Worm (Caenorhabditis elegans) whole organism, L4 larva: ENCODE data around the gene D1005.2.
A peak's percentile ranks its signal among the peaks of the same experiment; 100 is the strongest.

Source experiments
- D1046.2 ChIP-seq: fragments of 200-800 bp; sonication (Bioruptor generic); IDR thresholded peaks from 2 replicates; pipeline ENCODE4 v1.3.6; 2022; ENCODE audit warnings: missing genetic modification characterization, missing compliant biosample characterization
- F26F4.8 ChIP-seq: fragments of 200-800 bp; sonication (Bioruptor generic); conservative IDR thresholded peaks from 2 replicates; pipeline ENCODE4 v1.3.6; 2022; ENCODE audit warnings: missing genetic modification characterization, missing compliant biosample characterization
- R02D3.7 ChIP-seq: fragments of 150-350 bp; sonication (generic microtip); optimal IDR thresholded peaks from 3 replicates; lab custom pipeline; 2014; ENCODE audit warnings: missing biosample characterization, missing genetic modification characterization
- Y48G9A.11 ChIP-seq: fragments of 200-800 bp; sonication (Bioruptor generic); IDR thresholded peaks from 2 replicates; pipeline ENCODE4 v1.3.6; 2022; ENCODE audit warnings: missing genetic modification reagents, missing genetic modification characterization, missing compliant biosample characterization
- Y5F2A.4 ChIP-seq: fragments of 200-800 bp; sonication (Bioruptor generic); optimal IDR thresholded peaks from 2 replicates; lab custom pipeline; 2018; ENCODE audit warnings: mild to moderate bottlenecking, missing genetic modification characterization, missing compliant biosample characterization
- Y75B8A.6 ChIP-seq: fragments of 200-800 bp; sonication (Bioruptor generic); IDR thresholded peaks from 2 replicates; pipeline ENCODE4 v1.3.6; 2022; ENCODE audit warnings: missing genetic modification reagents, missing genetic modification characterization, missing compliant biosample characterization
- aha-1 ChIP-seq: fragments of 150-350 bp; peaks from one replicate; lab custom pipeline; 2014; ENCODE audit warnings: missing biosample characterization, missing genetic modification characterization
- aly-2 ChIP-seq: sonication (generic microtip); optimal IDR thresholded peaks from 2 replicates; lab custom pipeline; 2018; ENCODE audit warnings: missing biosample characterization, missing genetic modification characterization
- ama-1 ChIP-seq: fragments of 150-350 bp; optimal IDR thresholded peaks from 2 replicates; lab custom pipeline; 2014; ENCODE audit warnings: inconsistent platforms, mixed read lengths
- attf-4 ChIP-seq: sonication (generic microtip); optimal IDR thresholded peaks from 3 replicates; lab custom pipeline; 2017; ENCODE audit warnings: missing biosample characterization, missing genetic modification characterization
- ceh-44 ChIP-seq: fragments of 200-800 bp; sonication (Bioruptor generic); IDR thresholded peaks from 2 replicates; pipeline ENCODE4 v1.3.6; 2022; ENCODE audit warnings: missing genetic modification reagents, missing genetic modification characterization, missing compliant biosample characterization
- ceh-82 ChIP-seq: sonication (generic microtip); optimal IDR thresholded peaks from 2 replicates; lab custom pipeline; 2017; ENCODE audit warnings: missing biosample characterization, missing genetic modification characterization
- ces-1 ChIP-seq: fragments of 150-350 bp; sonication (generic microtip); optimal IDR thresholded peaks from 4 replicates; lab custom pipeline; 2014; ENCODE audit warnings: missing biosample characterization, missing genetic modification reagents, missing genetic modification characterization
- cey-2 ChIP-seq: sonication (generic microtip); optimal IDR thresholded peaks from 3 replicates; lab custom pipeline; 2017; ENCODE audit warnings: missing genetic modification characterization, mild to moderate bottlenecking, missing compliant biosample characterization, antibody characterized with exemption, borderline replicate concordance; ENCODE audit not compliant: insufficient read depth
- ctbp-1 ChIP-seq: fragments of 200-800 bp; sonication (Bioruptor generic); IDR thresholded peaks from 2 replicates; pipeline ENCODE4 v1.3.6; 2022; ENCODE audit warnings: missing genetic modification reagents, missing genetic modification characterization, missing compliant biosample characterization
- daf-16 ChIP-seq, 3 experiments: sonication (generic microtip); optimal IDR thresholded peaks; 2 replicates each; lab custom pipeline; 2016 to 2017; ENCODE audit warnings: missing genetic modification characterization in 3 of 3, missing genetic modification reagents in 3 of 3, mild to moderate bottlenecking in 2 of 3, missing compliant biosample characterization in 2 of 3, missing biosample characterization in 1 of 3, moderate library complexity in 1 of 3
- daf-19 ChIP-seq: fragments of 200-800 bp; sonication (Bioruptor generic); conservative IDR thresholded peaks from 2 replicates; pipeline ENCODE4 v1.3.6; 2022; ENCODE audit warnings: missing genetic modification characterization, missing compliant biosample characterization
- daf-8 ChIP-seq: fragments of 200-800 bp; sonication (Bioruptor generic); IDR thresholded peaks from 2 replicates; pipeline ENCODE4 v1.3.6; 2022; ENCODE audit warnings: missing genetic modification characterization, missing compliant biosample characterization
- dmd-6 ChIP-seq: fragments of 200-800 bp; sonication (Bioruptor generic); IDR thresholded peaks from 2 replicates; pipeline ENCODE4 v1.3.6; 2022; ENCODE audit warnings: missing genetic modification reagents, missing genetic modification characterization, missing compliant biosample characterization
- dmd-8 ChIP-seq: fragments of 200-800 bp; sonication (Bioruptor generic); IDR thresholded peaks from 2 replicates; pipeline ENCODE4 v1.3.6; 2022; ENCODE audit warnings: missing genetic modification characterization, missing compliant biosample characterization
- dpl-1 ChIP-seq: fragments of 150-350 bp; optimal IDR thresholded peaks from 2 replicates; lab custom pipeline; 2014; ENCODE audit warnings: missing biosample characterization, missing genetic modification reagents, missing genetic modification characterization
- duxl-1 ChIP-seq: sonication (generic microtip); optimal IDR thresholded peaks from 2 replicates; lab custom pipeline; 2016; ENCODE audit warnings: mild to moderate bottlenecking, missing genetic modification characterization, moderate library complexity, missing compliant biosample characterization; ENCODE audit not compliant: poor library complexity
- dve-1 ChIP-seq: sonication (generic microtip); optimal IDR thresholded peaks from 2 replicates; lab custom pipeline; 2017; ENCODE audit warnings: antibody characterized with exemption, mild to moderate bottlenecking, missing genetic modification characterization, missing compliant biosample characterization; ENCODE audit not compliant: insufficient read depth
- hlh-11 ChIP-seq: fragments of 200-800 bp; sonication (Bioruptor generic); optimal IDR thresholded peaks from 2 replicates; lab custom pipeline; 2018; ENCODE audit warnings: mild to moderate bottlenecking, missing genetic modification characterization, missing compliant biosample characterization
- hlh-30 ChIP-seq: sonication (generic microtip); optimal IDR thresholded peaks from 2 replicates; lab custom pipeline; 2017; ENCODE audit warnings: antibody characterized with exemption, mild to moderate bottlenecking, missing genetic modification characterization, missing compliant biosample characterization; ENCODE audit not compliant: insufficient read depth
- hmg-1.1 ChIP-seq: fragments of 200-800 bp; sonication (Bioruptor generic); IDR thresholded peaks from 2 replicates; pipeline ENCODE4 v1.3.6; 2022; ENCODE audit warnings: missing genetic modification reagents, missing genetic modification characterization, missing compliant biosample characterization
- jun-1 ChIP-seq: fragments of 150-350 bp; optimal IDR thresholded peaks from 2 replicates; lab custom pipeline; 2014; ENCODE audit warnings: missing biosample characterization, missing genetic modification reagents, missing genetic modification characterization
- lin-1 ChIP-seq: fragments of 200-800 bp; sonication (Bioruptor generic); IDR thresholded peaks from 2 replicates; pipeline ENCODE4 v1.3.6; 2022; ENCODE audit warnings: missing genetic modification reagents, missing genetic modification characterization, missing compliant biosample characterization
- lin-13 ChIP-seq: fragments of 150-350 bp; optimal IDR thresholded peaks from 2 replicates; lab custom pipeline; 2014; ENCODE audit warnings: missing biosample characterization, missing genetic modification reagents, missing genetic modification characterization
- lin-15B ChIP-seq: fragments of 150-350 bp; sonication (generic microtip); optimal IDR thresholded peaks from 3 replicates; lab custom pipeline; 2014; ENCODE audit warnings: missing biosample characterization, missing genetic modification characterization
- lsy-2 ChIP-seq, 2 experiments: fragments of 150-350 bp in 1 of 2; sonication (generic microtip) in 1 of 2; optimal IDR thresholded peaks; 2 replicates each; lab custom pipeline; 2014 to 2017; ENCODE audit warnings: missing biosample characterization in 2 of 2, missing genetic modification characterization in 2 of 2
- madf-5 ChIP-seq, 2 experiments: fragments of 200-800 bp; sonication (Bioruptor generic); IDR thresholded peaks; 2 replicates each; pipeline ENCODE4 v1.3.6; 2022; ENCODE audit warnings: missing compliant biosample characterization in 2 of 2, missing genetic modification characterization in 2 of 2
- madf-9 ChIP-seq: fragments of 200-800 bp; sonication (Bioruptor generic); conservative IDR thresholded peaks from 2 replicates; pipeline ENCODE4 v1.3.6; 2022; ENCODE audit warnings: missing genetic modification reagents, missing genetic modification characterization, missing compliant biosample characterization
- mdl-1 ChIP-seq, 2 experiments: fragments of 150-350 bp in 1 of 2; sonication (generic microtip) in 1 of 2; optimal IDR thresholded peaks; 2 replicates each; lab custom pipeline; 2014 to 2017; ENCODE audit warnings: missing biosample characterization in 2 of 2, missing genetic modification characterization in 2 of 2
- mep-1 ChIP-seq: fragments of 150-350 bp; sonication (generic microtip); optimal IDR thresholded peaks from 3 replicates; lab custom pipeline; 2014; ENCODE audit warnings: missing biosample characterization, missing genetic modification characterization
- mxl-3 ChIP-seq: fragments of 200-800 bp; sonication (Bioruptor generic); optimal IDR thresholded peaks from 2 replicates; lab custom pipeline; 2018; ENCODE audit warnings: mild to moderate bottlenecking, missing genetic modification characterization, missing compliant biosample characterization
- nhr-102 ChIP-seq: sonication (generic microtip); optimal IDR thresholded peaks from 2 replicates; lab custom pipeline; 2016; ENCODE audit warnings: mild to moderate bottlenecking, missing genetic modification characterization, moderate library complexity, missing compliant biosample characterization
- nhr-237 ChIP-seq: sonication (generic microtip); optimal IDR thresholded peaks from 2 replicates; lab custom pipeline; 2017; ENCODE audit warnings: missing biosample characterization, missing genetic modification characterization
- nhr-28 ChIP-seq: fragments of 150-350 bp; optimal IDR thresholded peaks from 2 replicates; lab custom pipeline; 2014; ENCODE audit warnings: missing biosample characterization, missing genetic modification characterization
- nhr-41 ChIP-seq: fragments of 200-800 bp; sonication (Bioruptor generic); IDR thresholded peaks from 2 replicates; pipeline ENCODE4 v1.3.6; 2022; ENCODE audit warnings: missing genetic modification reagents, missing genetic modification characterization, missing compliant biosample characterization
- nhr-42 ChIP-seq: fragments of 200-800 bp; sonication (Bioruptor generic); IDR thresholded peaks from 2 replicates; pipeline ENCODE4 v1.3.6; 2022; ENCODE audit warnings: missing genetic modification characterization, missing compliant biosample characterization
- nhr-6 ChIP-seq: fragments of 150-350 bp; optimal IDR thresholded peaks from 2 replicates; lab custom pipeline; 2014; ENCODE audit warnings: missing biosample characterization, missing genetic modification characterization
- nhr-77 ChIP-seq: fragments of 150-350 bp; optimal IDR thresholded peaks from 2 replicates; lab custom pipeline; 2014; ENCODE audit warnings: missing biosample characterization, missing genetic modification characterization
- pqm-1 ChIP-seq: sonication (generic microtip); optimal IDR thresholded peaks from 2 replicates; lab custom pipeline; 2017; ENCODE audit warnings: missing biosample characterization, missing genetic modification characterization
- sdz-12 ChIP-seq: fragments of 200-800 bp; sonication (Bioruptor generic); optimal IDR thresholded peaks from 2 replicates; lab custom pipeline; 2018; ENCODE audit warnings: mild to moderate bottlenecking, missing genetic modification characterization, missing compliant biosample characterization
- set-16 ChIP-seq: fragments of 200-800 bp; sonication (Bioruptor generic); IDR thresholded peaks from 2 replicates; pipeline ENCODE4 v1.3.6; 2022; ENCODE audit warnings: missing genetic modification reagents, missing genetic modification characterization, missing compliant biosample characterization
- snpc-1.2 ChIP-seq: fragments of 200-800 bp; sonication (Bioruptor generic); IDR thresholded peaks from 2 replicates; pipeline ENCODE4 v1.3.6; 2022; ENCODE audit warnings: missing genetic modification reagents, missing genetic modification characterization, missing compliant biosample characterization
- spr-1 ChIP-seq: sonication (generic microtip); optimal IDR thresholded peaks from 2 replicates; lab custom pipeline; 2016; ENCODE audit warnings: mild to moderate bottlenecking, missing genetic modification characterization, missing compliant biosample characterization
- unc-130 ChIP-seq: sonication (generic microtip); optimal IDR thresholded peaks from 2 replicates; lab custom pipeline; 2016; ENCODE audit warnings: missing genetic modification reagents, missing genetic modification characterization, missing compliant biosample characterization
- vab-7 ChIP-seq: fragments of 200-800 bp; sonication (Bioruptor generic); IDR thresholded peaks from 2 replicates; pipeline ENCODE4 v1.3.6; 2022; ENCODE audit warnings: missing genetic modification reagents, missing genetic modification characterization, missing compliant biosample characterization
- zip-11 ChIP-seq: fragments of 200-800 bp; sonication (Bioruptor generic); IDR thresholded peaks from 2 replicates; pipeline ENCODE4 v1.3.6; 2022; ENCODE audit warnings: missing genetic modification characterization, missing compliant biosample characterization
- ztf-7 ChIP-seq: fragments of 150-350 bp; optimal IDR thresholded peaks from 2 replicates; lab custom pipeline; 2014; ENCODE audit warnings: missing biosample characterization, missing genetic modification characterization

D1005.2 gene

DNA sequence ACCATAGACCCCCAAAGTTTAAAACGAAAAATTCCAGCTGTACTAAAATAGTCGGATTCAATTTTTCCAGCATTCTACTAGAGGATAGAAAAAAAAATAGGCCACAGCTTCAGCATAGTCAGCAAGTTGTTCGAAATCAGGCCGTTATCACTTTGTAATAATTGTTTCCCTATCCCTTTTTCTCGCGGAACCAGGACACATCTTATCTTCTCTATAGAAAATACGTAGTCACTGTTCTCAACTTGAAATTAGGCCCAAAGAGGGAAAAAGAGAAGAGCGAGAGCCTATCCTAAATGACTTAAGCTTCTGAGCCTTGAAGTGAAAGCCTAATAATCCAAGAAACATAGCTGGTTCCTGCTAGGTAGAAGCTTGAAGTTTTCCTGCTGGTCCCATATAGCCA is 13.1 kb upstream of the D1005.2 start (continued):
- TF ChIP-seq Y48G9A.11 (GFP tag; lab: Robert Waterston, UW) (no peak), snpc-1.2 (no peak), lin-1 (GFP tag; lab: Robert Waterston, UW) (no peak), duxl-1 (tag; lab: Kevin White, UChicago) (peak; percentile 64), nhr-102 (tag; lab: Kevin White, UChicago) (no peak), cey-2 (tag; lab: Kevin White, UChicago) (no peak), lin-13 (GFP tag; lab: Kevin White, UChicago) (no peak), nhr-77 (no peak), ctbp-1 (GFP tag; lab: Robert Waterston, UW) (no peak), aha-1 (tag; lab: Kevin White, UChicago) (peak; percentile 45), vab-7 (GFP tag; lab: Robert Waterston, UW) (no peak), madf-5 (GFP tag; IDR thresholded peaks at IDR 0.05; lab: Robert Waterston, UW) (no peak), dmd-8 (GFP tag; lab: Robert Waterston, UW) (no peak), pqm-1 (tag; lab: Kevin White, UChicago) (no peak), mep-1 (tag; lab: Kevin White, UChicago) (peak; percentile 62), jun-1 (peak; percentile 36), daf-19 (no peak), mxl-3 (no peak), R02D3.7 (tag; lab: Kevin White, UChicago) (no peak), ceh-44 (GFP tag; lab: Robert Waterston, UW) (no peak), hlh-11 (tag; lab: Kevin White, UChicago) (peak; percentile 23), Y75B8A.6 (GFP tag; lab: Robert Waterston, UW) (0 out of 2 replicates have a peak, but pooled peaks have one; percentile 31), nhr-237 (tag; lab: Kevin White, UChicago) (no peak), lsy-2 (tag; optimal IDR thresholded peaks at IDR 0.05; lab: Kevin White, UChicago) (peak in 1 of 2 experiments; percentile 22), ceh-82 (tag; lab: Kevin White, UChicago) (no peak), lin-15B (tag; lab: Kevin White, UChicago) (no peak), ama-1 (peak; percentile 80), F26F4.8 (GFP tag; lab: Robert Waterston, UW) (no peak), nhr-6 (no peak), zip-11 (GFP tag; lab: Robert Waterston, UW) (no peak), Y5F2A.4 (GFP tag; lab: Kevin White, UChicago) (no peak), dmd-6 (GFP tag; lab: Robert Waterston, UW) (no peak), nhr-42 (GFP tag; lab: Robert Waterston, UW) (peak; percentile 39; the same call in 1 of the 2 replicates), sdz-12 (GFP tag; lab: Kevin White, UChicago) (no peak), daf-8 (GFP tag; lab: Robert Waterston, UW) (no peak), dpl-1 (no peak), mdl-1 (tag; optimal IDR thresholded peaks at IDR 0.05; lab: Kevin White, UChicago) (no peak), hmg-1.1 (GFP tag; lab: Robert Waterston, UW) (no peak), nhr-28 (tag; lab: Kevin White, UChicago) (no peak), dve-1 (tag; lab: Kevin White, UChicago) (peak; percentile 33), unc-130 (GFP tag; lab: Kevin White, UChicago) (no peak), ztf-7 (no peak), madf-9 (GFP tag; lab: Robert Waterston, UW) (no peak), spr-1 (tag; lab: Kevin White, UChicago) (peak; percentile 0), D1046.2 (GFP tag; lab: Robert Waterston, UW) (0 out of 2 replicates have a peak, but pooled peaks have one; percentile 66), set-16 (GFP tag; lab: Robert Waterston, UW) (no peak), daf-16 (GFP tag; optimal IDR thresholded peaks at IDR 0.05; lab: Kevin White, UChicago) (no peak), daf-16 (tag; optimal IDR thresholded peaks at IDR 0.05; lab: Kevin White, UChicago) (peak; percentile 3), hlh-30 (tag; lab: Kevin White, UChicago) (peak; percentile 19), attf-4 (tag; lab: Kevin White, UChicago) (no peak), nhr-41 (GFP tag; lab: Robert Waterston, UW) (no peak), aly-2 (tag; lab: Kevin White, UChicago) (no peak), ces-1 (GFP tag; lab: Kevin White, UChicago) (no peak)
